Worm (Caenorhabditis elegans): ENCODE results near the gene mog-5.

Gene mog-5

DNA sequence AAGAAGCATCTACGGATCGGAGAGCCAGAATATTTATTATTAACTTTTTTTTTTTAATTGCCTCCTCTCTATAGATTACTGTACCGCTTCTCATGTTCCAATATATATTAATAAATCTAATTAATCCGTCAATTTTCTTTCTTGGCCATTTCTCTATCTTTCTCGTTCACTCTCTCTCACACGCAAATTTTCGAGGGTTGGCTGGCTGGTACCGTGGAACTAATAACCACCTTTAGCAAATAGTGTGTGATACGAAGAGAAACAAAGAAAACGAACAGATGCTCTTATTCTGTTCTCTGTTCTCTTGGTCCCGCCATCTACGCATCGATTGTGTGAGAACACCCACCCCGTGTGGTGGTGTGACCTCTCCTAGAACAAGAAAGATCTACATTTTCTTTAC lies 19.0 kb downstream of the mog-5 start:
- no peak for TF ChIP-seq nhr-12 (tag; optimal IDR thresholded peaks at IDR 0.05)
- TF ChIP-seq ceh-83 (GFP tag; optimal IDR thresholded peaks at IDR 0.05): no peak
- peak; percentile 14 for TF ChIP-seq unc-120 (tag; optimal IDR thresholded peaks at IDR 0.05; ENCODE audit: poor library complexity, severe bottlenecking)
- peak; percentile 84 for TF ChIP-seq cnd-1 (tag; optimal IDR thresholded peaks at IDR 0.05)
- TF ChIP-seq ztf-11 (tag; optimal IDR thresholded peaks at IDR 0.05): peak; percentile 13
- TF ChIP-seq lin-13 (tag; optimal IDR thresholded peaks at IDR 0.05): peak; percentile 25
- no peak for TF ChIP-seq nhr-28 (tag; optimal IDR thresholded peaks at IDR 0.05)
- peak; percentile 52 for TF ChIP-seq mls-2 (tag; optimal IDR thresholded peaks at IDR 0.05)
- TF ChIP-seq sptf-1 (tag; optimal IDR thresholded peaks at IDR 0.05): no peak
- peak; percentile 89 for TF ChIP-seq ces-1 (GFP tag; optimal IDR thresholded peaks at IDR 0.05)
- TF ChIP-seq unc-62 (GFP tag; optimal IDR thresholded peaks at IDR 0.05): no peak
- peak; percentile 18 for TF ChIP-seq ceh-39 (tag; optimal IDR thresholded peaks at IDR 0.05)
- peak; percentile 75 for TF ChIP-seq hlh-1 (tag; optimal IDR thresholded peaks at IDR 0.05)
- TF ChIP-seq lin-32 (GFP tag; optimal IDR thresholded peaks at IDR 0.05): peak; percentile 67
- peak; percentile 59 for TF ChIP-seq ceh-43 (GFP tag; optimal IDR thresholded peaks at IDR 0.05)
- TF ChIP-seq zip-8 (tag; optimal IDR thresholded peaks at IDR 0.05): no peak
- no peak for TF ChIP-seq snpc-4 (tag; optimal IDR thresholded peaks at IDR 0.05)
- no peak for TF ChIP-seq unc-39 (tag; optimal IDR thresholded peaks at IDR 0.05)
- TF ChIP-seq ham-2 (GFP tag; optimal IDR thresholded peaks at IDR 0.05): no peak

DNA sequence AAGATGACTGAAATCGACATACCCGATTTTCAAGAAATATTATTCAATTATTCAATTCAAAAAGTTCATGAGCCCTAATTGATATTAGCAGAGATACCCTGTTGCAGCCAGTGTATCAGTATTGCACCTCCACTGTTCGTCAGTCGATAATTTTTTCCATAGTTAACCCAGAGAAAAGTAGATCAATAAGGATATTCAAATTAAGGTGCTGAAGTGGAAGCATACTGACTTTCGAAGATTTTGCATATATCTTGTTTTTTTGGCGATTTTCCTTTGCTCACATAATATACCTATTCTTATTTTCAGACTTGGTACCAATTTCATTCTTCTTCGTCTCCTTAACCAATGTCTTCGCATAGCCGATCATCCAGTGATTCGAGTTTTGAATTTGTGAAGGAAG lies 19.6 kb downstream of the mog-5 start, which contains the start of gene EEED8.15:
Gene EEED8.15, plus strand, starts transcription at position 301 of the 400 bp plus-strand sequence.
- TF ChIP-seq bed-3 (GFP tag; optimal IDR thresholded peaks at IDR 0.05) (no peak), ham-2 (GFP tag; optimal IDR thresholded peaks at IDR 0.05) (no peak), snpc-4 (tag; optimal IDR thresholded peaks at IDR 0.05) (no peak), nhr-2 (tag; optimal IDR thresholded peaks at IDR 0.05) (no peak), unc-39 (tag; optimal IDR thresholded peaks at IDR 0.05) (no peak), mab-5 (tag; optimal IDR thresholded peaks at IDR 0.05) (no peak), cnd-1 (tag; optimal IDR thresholded peaks at IDR 0.05) (no peak), nhr-28 (tag; optimal IDR thresholded peaks at IDR 0.05) (no peak), lin-13 (tag; optimal IDR thresholded peaks at IDR 0.05) (no peak)

DNA sequence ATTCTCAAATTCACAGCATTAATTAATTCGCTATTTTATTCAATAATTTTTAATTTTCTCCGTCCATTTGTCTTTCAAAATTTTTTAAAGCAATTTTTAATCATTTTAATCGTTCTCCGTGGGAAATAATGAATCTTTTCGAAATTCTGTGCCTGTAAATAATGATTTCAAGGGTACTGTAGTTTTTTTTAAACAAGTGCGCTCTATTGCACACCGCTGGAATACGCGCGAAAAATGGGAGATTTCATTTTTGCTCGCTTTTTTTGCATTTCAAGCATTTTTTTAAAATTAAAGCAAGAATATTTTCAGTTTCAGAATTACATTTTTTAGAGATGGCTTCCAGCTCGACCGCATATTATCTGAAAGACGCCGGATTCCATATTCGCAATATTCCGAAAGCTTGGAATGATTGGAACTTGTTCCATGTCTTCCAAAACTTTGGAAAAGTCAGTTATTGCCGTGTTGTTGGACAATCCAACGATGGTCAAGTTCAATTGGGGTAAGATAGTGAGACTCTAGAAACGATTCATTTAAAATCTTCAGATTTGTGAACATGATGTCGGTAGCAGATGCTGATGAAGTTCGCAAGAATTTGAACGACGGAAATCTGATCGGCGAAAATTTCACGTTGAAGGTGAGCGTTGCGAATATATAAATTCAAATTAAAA lies 21.7 kb downstream of the mog-5 start, which contains the start of gene tofu-6:
Gene tofu-6, plus strand, starts transcription at position 302 of the 668 bp plus-strand sequence.
- no peak for TF ChIP-seq mab-5 (tag; optimal IDR thresholded peaks at IDR 0.05)
- no peak for TF ChIP-seq ces-1 (GFP tag; optimal IDR thresholded peaks at IDR 0.05)
- TF ChIP-seq lsy-2 (tag; optimal IDR thresholded peaks at IDR 0.05): peak; percentile 79

DNA sequence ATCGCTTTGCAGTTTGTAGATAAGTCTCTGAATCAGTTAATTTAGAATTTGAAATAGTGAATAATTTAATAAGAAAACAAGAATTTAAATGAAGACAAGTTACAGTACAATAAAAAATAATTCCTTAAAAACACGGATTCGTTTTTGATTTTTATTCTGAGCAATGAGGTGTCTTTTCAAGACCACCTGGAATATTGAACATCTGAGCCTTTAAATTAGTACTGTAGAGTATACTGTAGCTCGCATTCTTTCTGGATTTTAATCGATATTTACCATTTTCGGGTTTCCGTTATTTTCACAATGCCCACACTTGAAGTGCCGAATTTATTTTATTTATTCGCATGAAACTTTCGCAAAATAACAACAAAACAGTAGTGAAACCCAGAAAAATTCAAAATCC lies 24.5 kb downstream of the mog-5 start, which contains the start of gene F07F6.7:
Gene F07F6.7, minus strand, starts transcription at position 27 of the 400 bp plus-strand sequence.
- TF ChIP-seq tbx-8 (GFP tag; optimal IDR thresholded peaks at IDR 0.05): no peak
- no peak for TF ChIP-seq snpc-4 (tag; optimal IDR thresholded peaks at IDR 0.05)

DNA sequence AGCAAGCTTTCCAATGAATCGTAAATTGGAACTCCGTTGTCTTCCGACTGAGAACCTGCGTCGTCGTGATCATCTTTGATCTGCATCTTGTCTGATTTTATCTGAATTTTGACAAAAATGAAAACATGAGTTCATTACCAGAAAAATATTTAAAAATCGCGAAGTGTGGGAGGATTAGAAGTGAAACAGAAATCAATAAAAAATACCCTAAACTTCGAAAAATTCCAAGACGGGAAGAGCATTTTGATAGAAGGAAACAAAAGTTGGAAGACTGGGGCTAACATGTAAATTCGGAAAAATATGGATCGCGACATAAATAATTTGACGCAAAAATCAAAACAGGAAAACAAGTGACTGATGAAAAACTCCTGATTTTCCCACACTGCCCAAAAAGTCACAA lies 26.3 kb downstream of the mog-5 start, which contains the start of gene F07F6.8:
Gene F07F6.8, minus strand, starts transcription at position 101 of the 400 bp plus-strand sequence.
- TF ChIP-seq ces-1 (GFP tag; optimal IDR thresholded peaks at IDR 0.05): no peak
- TF ChIP-seq ceh-39 (tag; optimal IDR thresholded peaks at IDR 0.05): no peak
- no peak for TF ChIP-seq zip-8 (tag; optimal IDR thresholded peaks at IDR 0.05)
- TF ChIP-seq snpc-4 (tag; optimal IDR thresholded peaks at IDR 0.05): no peak
- TF ChIP-seq mls-2 (tag; optimal IDR thresholded peaks at IDR 0.05): no peak
- no peak for TF ChIP-seq lsy-2 (tag; optimal IDR thresholded peaks at IDR 0.05)
- TF ChIP-seq sem-2 (GFP tag; optimal IDR thresholded peaks at IDR 0.05): no peak
- TF ChIP-seq tbx-8 (GFP tag; optimal IDR thresholded peaks at IDR 0.05): no peak
- TF ChIP-seq ceh-43 (GFP tag; optimal IDR thresholded peaks at IDR 0.05): no peak
- TF ChIP-seq elt-1 (tag; optimal IDR thresholded peaks at IDR 0.05; ENCODE audit: borderline replicate concordance, insufficient read depth): no peak
- TF ChIP-seq ham-2 (GFP tag; optimal IDR thresholded peaks at IDR 0.05): no peak
- no peak for TF ChIP-seq nhr-2 (tag; optimal IDR thresholded peaks at IDR 0.05)
- TF ChIP-seq ztf-11 (tag; optimal IDR thresholded peaks at IDR 0.05): no peak
- no peak for TF ChIP-seq lin-32 (GFP tag; optimal IDR thresholded peaks at IDR 0.05)

DNA sequence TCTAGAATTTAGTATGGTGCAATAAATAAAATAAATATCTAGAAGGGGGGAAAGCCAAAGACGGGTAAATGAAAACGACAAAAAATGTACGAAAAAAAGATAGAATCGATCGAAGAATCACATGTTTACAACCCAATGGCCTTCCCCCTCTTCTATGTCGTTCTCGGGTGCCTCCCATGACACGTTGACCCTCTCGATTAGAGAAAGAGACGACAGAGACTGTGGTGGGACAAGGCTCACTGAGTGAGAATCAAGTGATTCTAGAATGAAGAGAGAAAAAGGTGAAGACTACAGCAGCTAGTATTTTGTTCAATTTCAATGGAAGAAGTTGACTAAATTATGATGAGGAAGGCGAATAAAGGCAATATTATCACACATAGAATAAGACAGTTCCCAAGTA lies 26.7 kb downstream of the mog-5 start:
- TF ChIP-seq ceh-39 (tag; optimal IDR thresholded peaks at IDR 0.05) (peak; percentile 18), zip-8 (tag; optimal IDR thresholded peaks at IDR 0.05) (no peak), unc-120 (tag; optimal IDR thresholded peaks at IDR 0.05; ENCODE audit: poor library complexity, severe bottlenecking) (peak; percentile 29), nhr-76 (tag; optimal IDR thresholded peaks at IDR 0.05) (no peak), ceh-83 (GFP tag; optimal IDR thresholded peaks at IDR 0.05) (no peak), sem-2 (GFP tag; optimal IDR thresholded peaks at IDR 0.05) (no peak), mep-1 (tag; optimal IDR thresholded peaks at IDR 0.05) (peak; percentile 3), ceh-43 (GFP tag; optimal IDR thresholded peaks at IDR 0.05) (no peak), elt-1 (tag; optimal IDR thresholded peaks at IDR 0.05; ENCODE audit: borderline replicate concordance, insufficient read depth) (no peak), snpc-4 (tag; optimal IDR thresholded peaks at IDR 0.05) (no peak), M03D4.4 (tag; optimal IDR thresholded peaks at IDR 0.05) (no peak), lsy-2 (tag; optimal IDR thresholded peaks at IDR 0.05) (no peak), ztf-11 (tag; optimal IDR thresholded peaks at IDR 0.05) (no peak), nhr-28 (tag; optimal IDR thresholded peaks at IDR 0.05) (no peak), ces-1 (GFP tag; optimal IDR thresholded peaks at IDR 0.05) (no peak), drap-1 (GFP tag; optimal IDR thresholded peaks at IDR 0.05) (no peak), bed-3 (GFP tag; optimal IDR thresholded peaks at IDR 0.05) (no peak), nhr-2 (tag; optimal IDR thresholded peaks at IDR 0.05) (no peak), mab-5 (tag; optimal IDR thresholded peaks at IDR 0.05) (no peak), flh-1 (GFP tag; optimal IDR thresholded peaks at IDR 0.05) (no peak), ham-2 (GFP tag; optimal IDR thresholded peaks at IDR 0.05) (no peak), sptf-1 (tag; optimal IDR thresholded peaks at IDR 0.05) (peak; percentile 38), tbx-8 (GFP tag; optimal IDR thresholded peaks at IDR 0.05) (no peak), lin-13 (tag; optimal IDR thresholded peaks at IDR 0.05) (no peak), hlh-1 (tag; optimal IDR thresholded peaks at IDR 0.05) (no peak), pha-4 (tag; optimal IDR thresholded peaks at IDR 0.05) (peak; percentile 33), cnd-1 (tag; optimal IDR thresholded peaks at IDR 0.05) (no peak), blmp-1 (tag; optimal IDR thresholded peaks at IDR 0.05) (no peak)

Data from whole organism, mixed stage, embryonic.